Fruit fly (Drosophila melanogaster) whole organism, prepupa: ENCODE measurements around the gene Ctu2.

Source experiments
- CG15336 ChIP-seq: fragments of 200-800 bp; sonication (Bioruptor generic); IDR thresholded peaks from 2 replicates; pipeline ENCODE4 v1.3.6; 2022; ENCODE audit warnings: missing biosample characterization, missing genetic modification characterization
- CG9139 ChIP-seq: fragments of 200-800 bp; sonication (Bioruptor generic); optimal IDR thresholded peaks from 3 replicates; lab custom pipeline; 2017; ENCODE audit warnings: missing biosample characterization, mild to moderate bottlenecking, missing genetic modification characterization
- Gug ChIP-seq: fragments of 200-800 bp; sonication (Bioruptor generic); IDR thresholded peaks from 2 replicates; pipeline ENCODE4 v1.3.6; 2022; ENCODE audit warnings: missing biosample characterization, missing genetic modification characterization
- cyc ChIP-seq: fragments of 200-800 bp; sonication (Bioruptor generic); optimal IDR thresholded peaks from 3 replicates; lab custom pipeline; 2016; ENCODE audit warnings: missing biosample characterization, missing genetic modification characterization
- topi ChIP-seq: fragments of 200-800 bp; sonication (Bioruptor generic); optimal IDR thresholded peaks from 3 replicates; lab custom pipeline; 2016; ENCODE audit warnings: missing biosample characterization, missing genetic modification characterization

DNA sequence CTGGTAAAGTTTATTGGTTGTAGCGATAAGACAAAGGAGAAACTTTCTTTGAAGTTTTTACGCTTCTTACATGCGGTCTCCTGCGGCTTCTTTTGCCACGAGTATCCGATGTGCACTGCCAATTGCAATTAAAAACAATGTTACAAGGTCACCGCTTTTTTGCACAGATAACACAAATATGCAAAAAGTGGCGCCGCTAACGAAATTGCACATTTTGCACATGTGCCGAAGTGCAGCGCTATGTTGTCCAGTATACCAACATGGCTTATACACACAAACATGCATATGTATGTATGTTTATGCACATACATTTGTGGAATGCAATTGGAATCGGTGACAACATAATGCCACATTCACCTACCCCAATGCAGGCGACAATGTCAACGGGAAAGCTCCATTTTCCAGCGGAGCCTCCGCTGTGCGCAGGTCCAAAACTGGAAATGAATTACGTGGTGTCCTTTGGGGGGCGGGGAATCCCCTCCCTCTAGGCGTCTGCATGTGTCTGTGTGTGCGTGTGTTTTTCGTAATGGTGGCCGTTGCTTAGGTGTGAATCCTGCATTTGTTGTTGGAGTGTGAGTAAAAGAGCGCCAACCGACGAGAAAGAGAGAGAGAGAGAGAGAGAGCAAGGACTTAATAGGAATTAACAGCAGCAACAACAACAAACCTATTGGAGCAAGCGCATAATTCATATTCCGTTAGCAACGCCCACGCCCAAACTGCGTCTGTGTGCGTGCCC is 13.6 kb downstream of the Ctu2 start:
- TF ChIP-seq cyc (GFP tag; lab: Kevin White, UChicago) (no peak), topi (GFP tag; lab: Kevin White, UChicago) (no peak), CG15336 (GFP tag; lab: Robert Waterston, UW) (no peak), Gug (GFP tag; lab: Robert Waterston, UW) (no peak), CG9139 (GFP tag; lab: Kevin White, UChicago) (no peak)
